Fruit fly (Drosophila melanogaster) Kc167 (cell line): ENCODE results near the gene sosie.

Source experiments
- Myc ChIP-seq: fragments of >200 bp; optimal IDR thresholded peaks from 2 replicates; lab custom pipeline; 2017; ENCODE audit warnings: missing external identifiers
- Sin3A ChIP-seq: fragments of >200 bp; optimal IDR thresholded peaks from 2 replicates; lab custom pipeline; 2018; ENCODE audit warnings: missing external identifiers
- h ChIP-seq: fragments of >200 bp; optimal IDR thresholded peaks from 3 replicates; lab custom pipeline; 2018; ENCODE audit warnings: missing external identifiers
- insv ChIP-seq: fragments of >200 bp; optimal IDR thresholded peaks from 3 replicates; lab custom pipeline; 2018; ENCODE audit warnings: missing external identifiers
- psq ChIP-seq: fragments of >200 bp; optimal IDR thresholded peaks from 2 replicates; lab custom pipeline; 2017; ENCODE audit warnings: missing external identifiers
- ttk ChIP-seq: sonication (Bioruptor generic); optimal IDR thresholded peaks from 2 replicates; lab custom pipeline; 2017; ENCODE audit warnings: missing external identifiers

sosie gene

dm6 chr3R:24870389-24871048 is 36.8 kb downstream of the sosie start, which contains the start of gene CycB3:
Gene CycB3 (minus strand): TSS chr3R:24870816.
- no peak for TF ChIP-seq h (lab: Kevin White, UChicago)
- TF ChIP-seq insv (lab: Kevin White, UChicago), result no peak
- TF ChIP-seq Sin3A, result no peak
- TF ChIP-seq ttk (lab: Kevin White, UChicago), result no peak
- TF ChIP-seq Myc (lab: Kevin White, UChicago), result no peak
- TF ChIP-seq psq (lab: Kevin White, UChicago), result no peak

DNA sequence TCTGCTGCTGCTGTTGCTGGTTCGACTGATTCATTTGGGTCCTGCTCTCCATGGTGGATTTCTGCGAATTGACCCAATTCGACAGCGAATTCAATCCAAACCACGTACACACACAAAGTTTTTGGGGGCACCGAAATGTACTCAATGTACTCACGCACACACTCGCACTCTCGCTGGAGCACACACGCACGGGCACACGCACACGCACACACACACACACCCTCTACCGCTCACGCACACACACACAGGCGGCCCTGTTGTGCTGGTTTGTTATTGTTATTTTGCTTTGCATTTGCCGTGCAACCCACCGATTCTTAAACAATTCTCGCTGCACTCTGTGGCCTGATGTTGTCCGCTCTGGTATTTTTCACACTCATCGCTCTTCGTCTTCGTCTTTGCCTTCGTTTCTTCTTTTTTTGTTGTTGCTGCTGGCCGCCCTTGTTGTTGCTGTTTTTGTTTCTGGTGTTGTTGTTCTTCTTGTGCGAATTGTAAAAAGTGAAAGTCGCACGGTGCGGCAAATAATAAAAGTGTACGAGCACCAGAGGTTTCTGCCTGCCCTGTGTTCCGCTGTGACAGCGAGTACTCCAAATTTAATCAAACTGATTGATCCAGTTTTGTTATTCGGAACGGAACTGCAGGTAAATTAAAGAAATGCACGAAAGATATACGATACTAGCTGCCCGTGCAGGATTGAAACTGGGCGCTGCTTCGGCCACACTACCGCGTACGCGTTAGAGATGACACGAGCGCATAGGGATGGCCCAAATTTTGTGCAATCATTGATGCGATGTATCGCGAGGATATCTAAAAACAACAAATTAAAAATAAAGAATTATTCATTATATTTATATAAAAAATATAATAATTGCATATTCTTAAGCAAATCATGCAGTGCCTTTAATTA is 42.4 kb downstream of the sosie start, which contains the start of gene CG3744:
TSS of gene CG3744 (minus strand) at position 716 of the 904 bp plus-strand sequence.
- no peak for TF ChIP-seq insv (lab: Kevin White, UChicago)
- no peak for TF ChIP-seq psq (lab: Kevin White, UChicago)
- no peak for TF ChIP-seq h (lab: Kevin White, UChicago)
- no peak for TF ChIP-seq ttk (lab: Kevin White, UChicago)
- TF ChIP-seq Myc (lab: Kevin White, UChicago), result no peak
- TF ChIP-seq Sin3A, result no peak

dm6 chr3R:24876843-24877457 is 43.2 kb downstream of the sosie start, which contains the start of the genes CG11089 and CG31381:
Gene CG11089 (plus strand): TSS chr3R:24877045.
Gene CG31381 (plus strand): TSS chr3R:24877045.
- TF ChIP-seq ttk (lab: Kevin White, UChicago) (no peak), psq (lab: Kevin White, UChicago) (no peak), h (lab: Kevin White, UChicago) (no peak), insv (lab: Kevin White, UChicago) (no peak), Sin3A (no peak), Myc (lab: Kevin White, UChicago) (no peak)

- TF ChIP-seq Sin3A (no peak), psq (lab: Kevin White, UChicago) (no peak), insv (lab: Kevin White, UChicago) (no peak), ttk (lab: Kevin White, UChicago) (no peak), Myc (lab: Kevin White, UChicago) (no peak)
Observed at dm6 chr3R:24878655-24879054, 44.9 kb downstream of the sosie start.

dm6 chr3R:24886470-24886869 is 52.7 kb downstream of the sosie start:
- no peak for TF ChIP-seq Sin3A

- no peak for TF ChIP-seq ttk (lab: Kevin White, UChicago)
- TF ChIP-seq insv (lab: Kevin White, UChicago), result no peak
- TF ChIP-seq psq (lab: Kevin White, UChicago), result no peak
- TF ChIP-seq Myc (lab: Kevin White, UChicago), result no peak
- TF ChIP-seq h (lab: Kevin White, UChicago), result no peak
- TF ChIP-seq Sin3A, result no peak
Observed at dm6 chr3R:24888418-24888817, 54.7 kb downstream of the sosie start.

dm6 chr3R:24889303-24889892 is 55.6 kb downstream of the sosie start:
- no peak for TF ChIP-seq h (lab: Kevin White, UChicago)
- TF ChIP-seq insv (lab: Kevin White, UChicago), result no peak
- TF ChIP-seq ttk (lab: Kevin White, UChicago), result no peak
- no peak for TF ChIP-seq psq (lab: Kevin White, UChicago)
- no peak for TF ChIP-seq Sin3A
- no peak for TF ChIP-seq Myc (lab: Kevin White, UChicago)
